Worm (Caenorhabditis elegans) whole organism, mixed stage, embryonic: ENCODE results near the gene idi-1.
A peak's percentile ranks its signal among the peaks of the same experiment; 100 is the strongest.

Experiments
- M03D4.4 ChIP-seq: sonication (generic microtip); optimal IDR thresholded peaks from 2 replicates; lab custom pipeline; 2017; ENCODE audit warnings: mild to moderate bottlenecking, missing genetic modification characterization, missing compliant biosample characterization
- ceh-39 ChIP-seq: fragments of 150-350 bp; optimal IDR thresholded peaks from 2 replicates; lab custom pipeline; 2014; ENCODE audit warnings: missing biosample characterization, missing genetic modification characterization
- ceh-43 ChIP-seq: fragments of 200-800 bp; sonication (Bioruptor generic); optimal IDR thresholded peaks from 2 replicates; lab custom pipeline; 2018; ENCODE audit warnings: mild to moderate bottlenecking, missing genetic modification characterization, moderate library complexity, missing compliant biosample characterization
- ceh-83 ChIP-seq: fragments of 200-800 bp; sonication (Bioruptor generic); optimal IDR thresholded peaks from 2 replicates; lab custom pipeline; 2018; ENCODE audit warnings: mild to moderate bottlenecking, missing genetic modification characterization, missing compliant biosample characterization
- ces-1 ChIP-seq: fragments of 150-350 bp; optimal IDR thresholded peaks from 2 replicates; lab custom pipeline; 2014; ENCODE audit warnings: missing biosample characterization, missing genetic modification reagents, missing genetic modification characterization
- cnd-1 ChIP-seq: fragments of 200-800 bp; sonication (Bioruptor generic); optimal IDR thresholded peaks from 2 replicates; lab custom pipeline; 2018; ENCODE audit warnings: mild to moderate bottlenecking, missing genetic modification characterization, missing compliant biosample characterization
- drap-1 ChIP-seq: fragments of 200-800 bp; sonication (Bioruptor generic); optimal IDR thresholded peaks from 3 replicates; lab custom pipeline; 2018; ENCODE audit warnings: mild to moderate bottlenecking, missing genetic modification characterization, missing compliant biosample characterization
- elt-1 ChIP-seq: sonication (generic microtip); optimal IDR thresholded peaks from 2 replicates; lab custom pipeline; 2017; ENCODE audit warnings: missing genetic modification characterization, mild to moderate bottlenecking, missing compliant biosample characterization, antibody characterized with exemption, moderate library complexity, borderline replicate concordance; ENCODE audit not compliant: insufficient read depth
- flh-1 ChIP-seq: fragments of 200-800 bp; sonication (Bioruptor generic); optimal IDR thresholded peaks from 2 replicates; lab custom pipeline; 2018; ENCODE audit warnings: mild to moderate bottlenecking, missing genetic modification characterization, moderate library complexity, missing compliant biosample characterization
- ham-2 ChIP-seq: fragments of 200-800 bp; sonication (Bioruptor generic); optimal IDR thresholded peaks from 2 replicates; lab custom pipeline; 2018; ENCODE audit warnings: mild to moderate bottlenecking, missing genetic modification characterization, missing compliant biosample characterization
- hlh-1 ChIP-seq: fragments of 150-350 bp; optimal IDR thresholded peaks from 2 replicates; lab custom pipeline; 2014; ENCODE audit warnings: missing biosample characterization, missing genetic modification reagents, missing genetic modification characterization
- lin-13 ChIP-seq: fragments of 150-350 bp; optimal IDR thresholded peaks from 2 replicates; lab custom pipeline; 2014; ENCODE audit warnings: missing biosample characterization, missing genetic modification characterization
- lsy-2 ChIP-seq: fragments of 150-350 bp; optimal IDR thresholded peaks from 2 replicates; lab custom pipeline; 2014; ENCODE audit warnings: missing biosample characterization, missing genetic modification characterization
- mab-5 ChIP-seq: fragments of 150-350 bp; optimal IDR thresholded peaks from 2 replicates; lab custom pipeline; 2014; ENCODE audit warnings: missing biosample characterization, missing genetic modification characterization
- mep-1 ChIP-seq: fragments of 150-350 bp; optimal IDR thresholded peaks from 2 replicates; lab custom pipeline; 2017; ENCODE audit warnings: missing biosample characterization, missing genetic modification reagents, missing genetic modification characterization, inconsistent platforms
- nhr-12 ChIP-seq: fragments of 150-350 bp; optimal IDR thresholded peaks from 2 replicates; lab custom pipeline; 2014; ENCODE audit warnings: missing biosample characterization, missing genetic modification characterization
- nhr-2 ChIP-seq: fragments of 150-350 bp; optimal IDR thresholded peaks from 2 replicates; lab custom pipeline; 2014; ENCODE audit warnings: missing biosample characterization, missing genetic modification characterization
- nhr-237 ChIP-seq: fragments of 150-350 bp; optimal IDR thresholded peaks from 2 replicates; lab custom pipeline; 2014; ENCODE audit warnings: missing biosample characterization, missing genetic modification characterization
- nhr-28 ChIP-seq: fragments of 150-350 bp; optimal IDR thresholded peaks from 2 replicates; lab custom pipeline; 2014; ENCODE audit warnings: missing biosample characterization, missing genetic modification characterization
- nhr-76 ChIP-seq: sonication (generic microtip); optimal IDR thresholded peaks from 2 replicates; lab custom pipeline; 2017; ENCODE audit warnings: missing biosample characterization, missing genetic modification characterization
- pha-4 ChIP-seq: fragments of 150-350 bp; optimal IDR thresholded peaks from 2 replicates; lab custom pipeline; 2018; ENCODE audit warnings: missing biosample characterization, missing genetic modification reagents, missing genetic modification characterization
- sem-2 ChIP-seq: fragments of 200-800 bp; sonication (Bioruptor generic); optimal IDR thresholded peaks from 2 replicates; lab custom pipeline; 2018; ENCODE audit warnings: mild to moderate bottlenecking, missing genetic modification characterization, missing compliant biosample characterization
- snpc-4 ChIP-seq: fragments of 150-350 bp; optimal IDR thresholded peaks from 2 replicates; lab custom pipeline; 2014; ENCODE audit warnings: missing biosample characterization, missing genetic modification characterization
- sptf-1 ChIP-seq: sonication (generic microtip); optimal IDR thresholded peaks from 2 replicates; lab custom pipeline; 2017; ENCODE audit warnings: mild to moderate bottlenecking, missing genetic modification characterization, moderate library complexity, missing compliant biosample characterization
- unc-39 ChIP-seq: fragments of 150-350 bp; optimal IDR thresholded peaks from 2 replicates; lab custom pipeline; 2014; ENCODE audit warnings: missing biosample characterization, missing genetic modification characterization
- unc-62 ChIP-seq: fragments of 150-350 bp; optimal IDR thresholded peaks from 2 replicates; lab custom pipeline; 2014; ENCODE audit warnings: missing biosample characterization, missing genetic modification reagents, missing genetic modification characterization
- zip-8 ChIP-seq: fragments of 150-350 bp; optimal IDR thresholded peaks from 2 replicates; lab custom pipeline; 2014; ENCODE audit warnings: missing biosample characterization, missing genetic modification characterization
- ztf-11 ChIP-seq: fragments of 150-350 bp; optimal IDR thresholded peaks from 2 replicates; lab custom pipeline; 2014; ENCODE audit warnings: missing biosample characterization, missing genetic modification characterization

Gene idi-1

ce11 chrIII:8044187-8044586 is 47.3 kb upstream of the idi-1 start, which contains the start of gene K12H4.5:
TSS of gene K12H4.5 (plus strand) at chrIII:8044487.
- TF ChIP-seq nhr-12 (tag; lab: Kevin White, UChicago) (no peak), ces-1 (GFP tag; lab: Kevin White, UChicago) (peak; percentile 17), nhr-237 (no peak), pha-4 (tag; lab: Kevin White, UChicago) (no peak), flh-1 (GFP tag; lab: Kevin White, UChicago) (no peak)

ce11 chrIII:8044717-8045116 is 46.8 kb upstream of the idi-1 start, which contains the start of gene spcs-3:
TSS of gene spcs-3 (plus strand) at chrIII:8045017.
- TF ChIP-seq drap-1 (GFP tag; lab: Kevin White, UChicago) (no peak), ham-2 (GFP tag; lab: Kevin White, UChicago) (no peak), ceh-39 (tag; lab: Kevin White, UChicago) (no peak), mep-1 (tag; lab: Kevin White, UChicago) (no peak), mab-5 (tag; lab: Kevin White, UChicago) (no peak), lsy-2 (tag; lab: Kevin White, UChicago) (no peak), nhr-237 (no peak), snpc-4 (tag; lab: Kevin White, UChicago) (no peak), ceh-43 (GFP tag; lab: Kevin White, UChicago) (no peak), M03D4.4 (no peak), unc-62 (no peak), cnd-1 (tag; lab: Kevin White, UChicago) (no peak), nhr-28 (tag; lab: Kevin White, UChicago) (no peak), nhr-12 (tag; lab: Kevin White, UChicago) (no peak)

ce11 chrIII:8045734-8046133 is 45.8 kb upstream of the idi-1 start, which contains the start of gene K12H4.3:
TSS of gene K12H4.3 (plus strand) at chrIII:8046034.
- TF ChIP-seq nhr-237 (no peak), sptf-1 (tag; lab: Kevin White, UChicago) (no peak), nhr-2 (tag; lab: Kevin White, UChicago) (no peak), nhr-76 (tag; lab: Kevin White, UChicago) (no peak), ceh-83 (no peak), hlh-1 (tag; lab: Kevin White, UChicago) (no peak), nhr-28 (tag; lab: Kevin White, UChicago) (no peak), ceh-39 (tag; lab: Kevin White, UChicago) (no peak)
- TF ChIP-seq, all 35 proteins: peak for 0

ce11 chrIII:8047412-8047811 is 44.1 kb upstream of the idi-1 start, which contains the start of gene K12H4.2:
TSS of gene K12H4.2 (plus strand) at chrIII:8047712.
- TF ChIP-seq M03D4.4 (no peak), nhr-12 (tag; lab: Kevin White, UChicago) (no peak), ceh-39 (tag; lab: Kevin White, UChicago) (no peak), unc-39 (tag; lab: Kevin White, UChicago) (no peak)

- no peak for TF ChIP-seq elt-1 (tag; lab: Kevin White, UChicago)
- no peak for TF ChIP-seq ceh-83
- TF ChIP-seq cnd-1 (tag; lab: Kevin White, UChicago) = no peak
- TF ChIP-seq nhr-28 (tag; lab: Kevin White, UChicago) = no peak
- no peak for TF ChIP-seq sem-2 (GFP tag; lab: Kevin White, UChicago)
- TF ChIP-seq ceh-43 (GFP tag; lab: Kevin White, UChicago) = no peak
- TF ChIP-seq, all 35 proteins: peak for 0
These were observed 40.6 kb upstream of the idi-1 start, which contains the start of gene K12H4.7 for ce11 chrIII:8050944-8051343. TSS of gene K12H4.7 (minus strand) at chrIII:8051081.

ce11 chrIII:8051838-8052237 is 39.7 kb upstream of the idi-1 start:
- TF ChIP-seq zip-8 (tag; lab: Kevin White, UChicago) (peak; percentile 98), sptf-1 (tag; lab: Kevin White, UChicago) (no peak)

- TF ChIP-seq ztf-11 (tag; lab: Kevin White, UChicago) (no peak), lin-13 (no peak), mab-5 (tag; lab: Kevin White, UChicago) (no peak), ceh-39 (tag; lab: Kevin White, UChicago) (no peak), lsy-2 (tag; lab: Kevin White, UChicago) (no peak), sem-2 (GFP tag; lab: Kevin White, UChicago) (no peak), nhr-28 (tag; lab: Kevin White, UChicago) (no peak)
These were observed 30.4 kb upstream of the idi-1 start for ce11 chrIII:8061114-8061513.
